Worm (Caenorhabditis elegans) whole organism, L4 larva: ENCODE measurements around the gene B0361.14.

Experiments used
- R02D3.7 ChIP-seq: fragments of 150-350 bp; sonication (generic microtip); optimal IDR thresholded peaks from 3 replicates; lab custom pipeline; 2014; ENCODE audit warnings: missing biosample characterization, missing genetic modification characterization
- Y48G9A.11 ChIP-seq: fragments of 200-800 bp; sonication (Bioruptor generic); IDR thresholded peaks from 2 replicates; pipeline ENCODE4 v1.3.6; 2022; ENCODE audit warnings: missing genetic modification reagents, missing genetic modification characterization, missing compliant biosample characterization
- Y75B8A.6 ChIP-seq: fragments of 200-800 bp; sonication (Bioruptor generic); IDR thresholded peaks from 2 replicates; pipeline ENCODE4 v1.3.6; 2022; ENCODE audit warnings: missing genetic modification reagents, missing genetic modification characterization, missing compliant biosample characterization
- ZK337.2 ChIP-seq: fragments of 200-800 bp; sonication (Bioruptor generic); IDR thresholded peaks from 2 replicates; pipeline ENCODE4 v1.3.6; 2022; ENCODE audit warnings: missing genetic modification reagents, missing genetic modification characterization, missing compliant biosample characterization
- aha-1 ChIP-seq: fragments of 150-350 bp; peaks from one replicate; lab custom pipeline; 2014; ENCODE audit warnings: missing biosample characterization, missing genetic modification characterization
- ama-1 ChIP-seq: fragments of 150-350 bp; optimal IDR thresholded peaks from 2 replicates; lab custom pipeline; 2014; ENCODE audit warnings: inconsistent platforms, mixed read lengths
- ceh-20 ChIP-seq: fragments of 200-800 bp; sonication (Bioruptor generic); IDR thresholded peaks from 2 replicates; pipeline ENCODE4 v1.3.6; 2022; ENCODE audit warnings: missing genetic modification reagents, missing genetic modification characterization, missing compliant biosample characterization
- cey-2 ChIP-seq: sonication (generic microtip); optimal IDR thresholded peaks from 3 replicates; lab custom pipeline; 2017; ENCODE audit warnings: missing genetic modification characterization, mild to moderate bottlenecking, missing compliant biosample characterization, antibody characterized with exemption, borderline replicate concordance; ENCODE audit not compliant: insufficient read depth
- ctbp-1 ChIP-seq: fragments of 200-800 bp; sonication (Bioruptor generic); IDR thresholded peaks from 2 replicates; pipeline ENCODE4 v1.3.6; 2022; ENCODE audit warnings: missing genetic modification reagents, missing genetic modification characterization, missing compliant biosample characterization
- daf-12 ChIP-seq: fragments of 150-350 bp; optimal IDR thresholded peaks from 2 replicates; lab custom pipeline; 2014; ENCODE audit warnings: missing biosample characterization, missing genetic modification reagents, missing genetic modification characterization
- daf-8 ChIP-seq: fragments of 200-800 bp; sonication (Bioruptor generic); IDR thresholded peaks from 2 replicates; pipeline ENCODE4 v1.3.6; 2022; ENCODE audit warnings: missing genetic modification characterization, missing compliant biosample characterization
- dmd-6 ChIP-seq: fragments of 200-800 bp; sonication (Bioruptor generic); IDR thresholded peaks from 2 replicates; pipeline ENCODE4 v1.3.6; 2022; ENCODE audit warnings: missing genetic modification reagents, missing genetic modification characterization, missing compliant biosample characterization
- dmd-8 ChIP-seq: fragments of 200-800 bp; sonication (Bioruptor generic); IDR thresholded peaks from 2 replicates; pipeline ENCODE4 v1.3.6; 2022; ENCODE audit warnings: missing genetic modification characterization, missing compliant biosample characterization
- dpl-1 ChIP-seq: fragments of 150-350 bp; optimal IDR thresholded peaks from 2 replicates; lab custom pipeline; 2014; ENCODE audit warnings: missing biosample characterization, missing genetic modification reagents, missing genetic modification characterization
- dve-1 ChIP-seq: sonication (generic microtip); optimal IDR thresholded peaks from 2 replicates; lab custom pipeline; 2017; ENCODE audit warnings: antibody characterized with exemption, mild to moderate bottlenecking, missing genetic modification characterization, missing compliant biosample characterization; ENCODE audit not compliant: insufficient read depth
- egl-43 ChIP-seq: fragments of 200-800 bp; sonication (Bioruptor generic); IDR thresholded peaks from 2 replicates; pipeline ENCODE4 v1.3.6; 2022; ENCODE audit warnings: missing genetic modification reagents, missing genetic modification characterization, missing compliant biosample characterization
- fkh-10 ChIP-seq: fragments of 150-350 bp; optimal IDR thresholded peaks from 2 replicates; lab custom pipeline; 2014; ENCODE audit warnings: missing biosample characterization, missing genetic modification reagents, missing genetic modification characterization
- fos-1 ChIP-seq: fragments of 150-350 bp; optimal IDR thresholded peaks from 2 replicates; lab custom pipeline; 2014; ENCODE audit warnings: missing biosample characterization, missing genetic modification characterization
- gei-8 ChIP-seq: fragments of 200-800 bp; sonication (Bioruptor generic); optimal IDR thresholded peaks from 2 replicates; lab custom pipeline; 2018; ENCODE audit warnings: mild to moderate bottlenecking, missing genetic modification characterization, missing compliant biosample characterization
- hlh-11 ChIP-seq: fragments of 200-800 bp; sonication (Bioruptor generic); optimal IDR thresholded peaks from 2 replicates; lab custom pipeline; 2018; ENCODE audit warnings: mild to moderate bottlenecking, missing genetic modification characterization, missing compliant biosample characterization
- hlh-30 ChIP-seq: sonication (generic microtip); optimal IDR thresholded peaks from 2 replicates; lab custom pipeline; 2017; ENCODE audit warnings: antibody characterized with exemption, mild to moderate bottlenecking, missing genetic modification characterization, missing compliant biosample characterization; ENCODE audit not compliant: insufficient read depth
- lim-7 ChIP-seq: fragments of 200-800 bp; sonication (Bioruptor generic); IDR thresholded peaks from 2 replicates; pipeline ENCODE4 v1.3.6; 2022; ENCODE audit warnings: missing genetic modification characterization, missing compliant biosample characterization
- lin-1 ChIP-seq: fragments of 200-800 bp; sonication (Bioruptor generic); IDR thresholded peaks from 2 replicates; pipeline ENCODE4 v1.3.6; 2022; ENCODE audit warnings: missing genetic modification reagents, missing genetic modification characterization, missing compliant biosample characterization
- lin-29 ChIP-seq: fragments of 200-800 bp; sonication (Bioruptor generic); IDR thresholded peaks from 2 replicates; pipeline ENCODE4 v1.3.6; 2022; ENCODE audit warnings: missing genetic modification reagents, missing genetic modification characterization, missing compliant biosample characterization
- lsy-2 ChIP-seq, 2 experiments: fragments of 150-350 bp in 1 of 2; sonication (generic microtip) in 1 of 2; optimal IDR thresholded peaks; 2 replicates each; lab custom pipeline; 2014 to 2017; ENCODE audit warnings: missing biosample characterization in 2 of 2, missing genetic modification characterization in 2 of 2
- madf-9 ChIP-seq: fragments of 200-800 bp; sonication (Bioruptor generic); conservative IDR thresholded peaks from 2 replicates; pipeline ENCODE4 v1.3.6; 2022; ENCODE audit warnings: missing genetic modification reagents, missing genetic modification characterization, missing compliant biosample characterization
- mes-2 ChIP-seq: sonication (generic microtip); optimal IDR thresholded peaks from 2 replicates; lab custom pipeline; 2016; ENCODE audit warnings: missing genotype, mild to moderate bottlenecking, missing genetic modification characterization, missing compliant biosample characterization; ENCODE audit not compliant: poor library complexity, severe bottlenecking
- mxl-3 ChIP-seq: fragments of 200-800 bp; sonication (Bioruptor generic); optimal IDR thresholded peaks from 2 replicates; lab custom pipeline; 2018; ENCODE audit warnings: mild to moderate bottlenecking, missing genetic modification characterization, missing compliant biosample characterization
- nhr-102 ChIP-seq: sonication (generic microtip); optimal IDR thresholded peaks from 2 replicates; lab custom pipeline; 2016; ENCODE audit warnings: mild to moderate bottlenecking, missing genetic modification characterization, moderate library complexity, missing compliant biosample characterization
- nhr-11 ChIP-seq: fragments of 150-350 bp; optimal IDR thresholded peaks from 2 replicates; lab custom pipeline; 2014; ENCODE audit warnings: missing biosample characterization, missing genetic modification characterization
- nhr-28 ChIP-seq: fragments of 150-350 bp; optimal IDR thresholded peaks from 2 replicates; lab custom pipeline; 2014; ENCODE audit warnings: missing biosample characterization, missing genetic modification characterization
- nhr-48 ChIP-seq: sonication (generic microtip); optimal IDR thresholded peaks from 2 replicates; lab custom pipeline; 2016; ENCODE audit warnings: mild to moderate bottlenecking, missing genetic modification characterization, missing compliant biosample characterization
- nhr-76 ChIP-seq: fragments of 150-350 bp; optimal IDR thresholded peaks from 2 replicates; lab custom pipeline; 2014; ENCODE audit warnings: missing biosample characterization, missing genetic modification characterization
- nhr-77 ChIP-seq: fragments of 150-350 bp; optimal IDR thresholded peaks from 2 replicates; lab custom pipeline; 2014; ENCODE audit warnings: missing biosample characterization, missing genetic modification characterization
- pha-4 ChIP-seq, 2 experiments: fragments of 150-350 bp in 1 of 2; fragments of 200-800 bp in 1 of 2; sonication (Bioruptor generic) in 1 of 2; IDR thresholded peaks in 1 of 2; optimal IDR thresholded peaks in 1 of 2; 2 replicates each; pipeline versions ENCODE4 v1.3.6 to Lab custom; 2014 to 2022; ENCODE audit warnings: missing genetic modification characterization in 2 of 2, missing genetic modification reagents in 2 of 2, missing biosample characterization in 1 of 2, missing compliant biosample characterization in 1 of 2
- unc-62 ChIP-seq, 3 experiments: fragments of 150-350 bp in 1 of 3; sonication (generic microtip); optimal IDR thresholded peaks in 2 of 3; peaks in 1 of 3; 1 replicate in 1 of 3; 2 replicates in 2 of 3; lab custom pipeline; 2014 to 2017; ENCODE audit warnings: missing biosample characterization in 3 of 3, missing genetic modification characterization in 3 of 3, missing genetic modification reagents in 3 of 3, missing genotype in 1 of 3
- zag-1 ChIP-seq: fragments of 150-350 bp; optimal IDR thresholded peaks from 2 replicates; lab custom pipeline; 2014; ENCODE audit warnings: missing biosample characterization, missing genetic modification characterization
- zfp-2 ChIP-seq: sonication (generic microtip); optimal IDR thresholded peaks from 2 replicates; lab custom pipeline; 2016; ENCODE audit warnings: mild to moderate bottlenecking, missing genetic modification characterization, missing compliant biosample characterization
- zfp-3 ChIP-seq: fragments of 200-800 bp; sonication (Bioruptor generic); conservative IDR thresholded peaks from 2 replicates; pipeline ENCODE4 v1.3.6; 2022; ENCODE audit warnings: missing genetic modification reagents, missing genetic modification characterization, missing compliant biosample characterization
- zip-2 ChIP-seq: fragments of 150-350 bp; optimal IDR thresholded peaks from 2 replicates; lab custom pipeline; 2014; ENCODE audit warnings: missing biosample characterization, missing genetic modification characterization
- ztf-11 ChIP-seq: fragments of 150-350 bp; optimal IDR thresholded peaks from 2 replicates; lab custom pipeline; 2014; ENCODE audit warnings: missing biosample characterization, missing genetic modification characterization

B0361.14 gene

DNA sequence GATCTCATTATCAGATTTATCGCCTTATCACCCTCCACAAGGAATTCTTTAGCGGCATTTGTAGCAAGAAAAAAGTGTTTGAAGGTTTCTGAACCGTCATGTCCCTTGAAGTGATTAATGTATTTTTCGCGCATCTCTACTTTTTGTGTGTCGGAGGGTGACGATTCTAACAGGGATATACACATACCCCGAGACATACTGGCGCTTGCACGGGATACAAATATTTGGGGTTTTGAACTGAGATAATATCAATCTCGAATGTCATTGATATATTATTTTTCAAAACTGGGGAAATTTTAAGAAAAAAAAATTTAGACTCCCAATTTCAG is 6.3 kb upstream of the B0361.14 start:
- TF ChIP-seq hlh-30 (tag; lab: Kevin White, UChicago) (peak; percentile 57), R02D3.7 (no peak), aha-1 (tag; lab: Kevin White, UChicago) (peak; percentile 24), nhr-28 (tag; lab: Kevin White, UChicago) (peak; percentile 72), lim-7 (no peak), unc-62 (GFP tag; optimal IDR thresholded peaks at IDR 0.05 in 1 of 2; lab: Kevin White, UChicago) (peak in 1 of 2 experiments; percentile 43), unc-62 (tag; optimal IDR thresholded peaks at IDR 0.05; lab: Kevin White, UChicago) (no peak), hlh-11 (tag; lab: Kevin White, UChicago) (peak; percentile 31)

DNA sequence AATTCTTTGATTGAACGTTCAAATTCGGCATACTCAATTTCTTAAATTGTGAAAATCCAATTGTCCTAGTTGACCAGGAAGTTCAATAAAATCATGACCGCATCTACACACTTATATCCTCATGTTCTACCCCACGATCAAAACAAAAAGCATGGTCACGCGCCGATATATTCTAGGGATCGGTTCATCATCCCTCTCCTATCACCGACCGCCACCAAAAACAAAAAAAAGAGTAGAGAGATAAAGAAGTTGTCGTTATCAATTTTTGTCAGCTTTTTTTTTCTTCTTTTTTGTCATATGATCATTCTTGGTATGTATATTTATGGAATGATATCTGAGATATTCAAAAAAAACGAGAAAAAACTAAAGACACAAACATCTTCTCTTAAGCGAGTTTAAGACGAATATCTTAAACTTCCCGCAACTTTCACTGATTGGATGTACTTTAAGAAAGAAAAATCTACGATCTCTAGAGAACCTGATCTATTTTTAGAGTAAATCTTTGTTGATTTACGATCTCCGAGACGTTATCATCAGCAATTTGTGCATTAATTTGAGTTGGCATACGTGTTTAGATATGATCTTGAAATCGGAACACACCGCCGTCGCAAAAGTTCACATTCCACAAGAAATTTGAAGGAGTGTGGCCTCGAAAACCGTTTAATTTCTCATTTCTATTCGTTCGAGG is 5.8 kb upstream of the B0361.14 start:
- 0 out of 2 replicates have a peak, but pooled peaks have one; percentile 35 for TF ChIP-seq lin-29 (GFP tag; lab: Robert Waterston, UW)
- no peak for TF ChIP-seq zag-1 (tag; lab: Kevin White, UChicago)
- TF ChIP-seq nhr-102 (tag; lab: Kevin White, UChicago) = no peak
- TF ChIP-seq nhr-48 (tag; lab: Kevin White, UChicago) = peak; percentile 84
- TF ChIP-seq cey-2 (tag; lab: Kevin White, UChicago) = peak; percentile 67
- TF ChIP-seq zfp-3 (GFP tag; lab: Robert Waterston, UW) = no peak
- TF ChIP-seq nhr-77 (tag; lab: Kevin White, UChicago) = no peak
- TF ChIP-seq nhr-76 (tag; lab: Kevin White, UChicago) = no peak
- TF ChIP-seq dmd-8 = no peak
- TF ChIP-seq hlh-30 (tag; lab: Kevin White, UChicago) = peak; percentile 77
- no peak for TF ChIP-seq fos-1 (tag; lab: Kevin White, UChicago)
- TF ChIP-seq hlh-11 (tag; lab: Kevin White, UChicago) = peak; percentile 85
- TF ChIP-seq lsy-2 (tag; optimal IDR thresholded peaks at IDR 0.05; lab: Kevin White, UChicago) = peak in 1 of 2 experiments; percentile 16
- TF ChIP-seq mes-2 (tag; lab: Kevin White, UChicago) = no peak
- TF ChIP-seq ZK337.2 = no peak
- TF ChIP-seq mxl-3 (GFP tag; lab: Kevin White, UChicago) = peak; percentile 48
- no peak for TF ChIP-seq gei-8 (GFP tag; lab: Kevin White, UChicago)
- TF ChIP-seq nhr-28 (tag; lab: Kevin White, UChicago) = peak; percentile 80
- TF ChIP-seq zip-2 (tag; lab: Kevin White, UChicago) = no peak
- TF ChIP-seq dmd-6 (GFP tag; lab: Robert Waterston, UW) = peak; percentile 30; the same call in 1 of the 2 replicates
- peak; percentile 17 for TF ChIP-seq dpl-1
- no peak for TF ChIP-seq lin-1 (GFP tag; lab: Robert Waterston, UW)
- no peak for TF ChIP-seq fkh-10
- TF ChIP-seq daf-12 = no peak
- TF ChIP-seq pha-4 (GFP tag; IDR thresholded peaks at IDR 0.05; lab: Robert Waterston, UW) = no peak
- TF ChIP-seq pha-4 (tag; optimal IDR thresholded peaks at IDR 0.05; lab: Kevin White, UChicago) = no peak
- TF ChIP-seq ama-1 = no peak
- TF ChIP-seq dve-1 (tag; lab: Kevin White, UChicago) = peak; percentile 44
- TF ChIP-seq egl-43 = no peak
- no peak for TF ChIP-seq nhr-11 (tag; lab: Kevin White, UChicago)
- TF ChIP-seq ceh-20 (GFP tag; lab: Robert Waterston, UW) = no peak
- TF ChIP-seq ctbp-1 = no peak
- no peak for TF ChIP-seq R02D3.7
- TF ChIP-seq ztf-11 (tag; lab: Kevin White, UChicago) = no peak
- peak in 1 of 2 experiments; percentile 90 for TF ChIP-seq unc-62 (GFP tag; optimal IDR thresholded peaks at IDR 0.05 in 1 of 2; lab: Kevin White, UChicago)
- TF ChIP-seq unc-62 (tag; optimal IDR thresholded peaks at IDR 0.05; lab: Kevin White, UChicago) = no peak
- no peak for TF ChIP-seq zfp-2 (tag; lab: Kevin White, UChicago)
- TF ChIP-seq madf-9 (GFP tag; lab: Robert Waterston, UW) = no peak
- TF ChIP-seq daf-8 (GFP tag; lab: Robert Waterston, UW) = no peak
- no peak for TF ChIP-seq Y48G9A.11 (GFP tag; lab: Robert Waterston, UW)
- no peak for TF ChIP-seq Y75B8A.6
